Worm (Caenorhabditis elegans) whole organism, L1 larva: ENCODE data around the gene bre-2.

Experiments
- C04F5.9 ChIP-seq: sonication (generic microtip); optimal IDR thresholded peaks from 2 replicates; lab custom pipeline; 2016; ENCODE audit warnings: missing genetic modification characterization, missing compliant biosample characterization
- C16A3.4 ChIP-seq: fragments of 150-350 bp; optimal IDR thresholded peaks from 2 replicates; lab custom pipeline; 2014; ENCODE audit warnings: missing biosample characterization, missing genetic modification characterization
- Y116A8C.19 ChIP-seq: sonication (generic microtip); optimal IDR thresholded peaks from 2 replicates; lab custom pipeline; 2016; ENCODE audit warnings: missing compliant biosample characterization, missing genetic modification characterization, borderline replicate concordance
- ama-1 ChIP-seq: fragments of 150-350 bp; optimal IDR thresholded peaks from 2 replicates; lab custom pipeline; 2014
- blmp-1 ChIP-seq: fragments of 150-350 bp; optimal IDR thresholded peaks from 2 replicates; lab custom pipeline; 2014; ENCODE audit warnings: missing biosample characterization, missing genetic modification characterization
- ceh-63 ChIP-seq: fragments of 200-800 bp; sonication (Bioruptor generic); optimal IDR thresholded peaks from 2 replicates; lab custom pipeline; 2018; ENCODE audit warnings: mild to moderate bottlenecking, missing genetic modification characterization, missing compliant biosample characterization
- ces-1 ChIP-seq: fragments of 150-350 bp; optimal IDR thresholded peaks from 2 replicates; lab custom pipeline; 2014; ENCODE audit warnings: missing biosample characterization, missing genetic modification reagents, missing genetic modification characterization
- dpl-1 ChIP-seq, 3 experiments: fragments of 150-350 bp in 2 of 3; sonication (generic microtip) in 1 of 3; optimal IDR thresholded peaks; 2 replicates each; lab custom pipeline; 2014 to 2017; ENCODE audit warnings: missing biosample characterization in 3 of 3, missing genetic modification characterization in 3 of 3, missing genetic modification reagents in 3 of 3
- efl-1 ChIP-seq, 4 experiments: fragments of 150-350 bp; optimal IDR thresholded peaks in 3 of 4; peaks in 1 of 4; 1 replicate in 1 of 4; 2 replicates in 3 of 4; lab custom pipeline; 2014; ENCODE audit warnings: missing biosample characterization in 2 of 4, missing genetic modification characterization in 2 of 4, missing genetic modification reagents in 2 of 4
- egl-13 ChIP-seq: sonication (generic microtip); optimal IDR thresholded peaks from 2 replicates; lab custom pipeline; 2016; ENCODE audit warnings: missing genotype, missing genetic modification reagents, missing genetic modification characterization, missing compliant biosample characterization
- egl-27 ChIP-seq, 2 experiments: fragments of 150-350 bp in 1 of 2; sonication (generic microtip); optimal IDR thresholded peaks; 3 replicates each; lab custom pipeline; 2017 to 2018; ENCODE audit warnings: missing biosample characterization in 2 of 2, missing genetic modification characterization in 2 of 2, missing genetic modification reagents in 2 of 2
- ets-5 ChIP-seq: fragments of 200-800 bp; sonication (Bioruptor generic); IDR thresholded peaks from 2 replicates; pipeline ENCODE4 v1.3.6; 2022; ENCODE audit warnings: missing genetic modification characterization, missing compliant biosample characterization
- fkh-4 ChIP-seq: sonication (generic microtip); optimal IDR thresholded peaks from 2 replicates; lab custom pipeline; 2016; ENCODE audit warnings: missing compliant biosample characterization, missing genetic modification characterization, borderline replicate concordance
- fkh-8 ChIP-seq: sonication (generic microtip); optimal IDR thresholded peaks from 2 replicates; lab custom pipeline; 2016; ENCODE audit warnings: mild to moderate bottlenecking, missing genetic modification characterization, missing compliant biosample characterization
- fos-1 ChIP-seq: fragments of 150-350 bp; optimal IDR thresholded peaks from 2 replicates; lab custom pipeline; 2014; ENCODE audit warnings: missing biosample characterization, missing genetic modification characterization
- grh-1 ChIP-seq: fragments of 200-800 bp; sonication (Bioruptor generic); IDR thresholded peaks from 2 replicates; pipeline ENCODE4 v1.3.6; 2022; ENCODE audit warnings: missing genetic modification reagents, missing genetic modification characterization, missing compliant biosample characterization
- hlh-17 ChIP-seq: fragments of 200-800 bp; sonication (Bioruptor generic); optimal IDR thresholded peaks from 2 replicates; lab custom pipeline; 2018; ENCODE audit warnings: missing genetic modification characterization, mild to moderate bottlenecking, missing compliant biosample characterization, moderate library complexity, borderline replicate concordance
- hlh-4 ChIP-seq: sonication (generic microtip); optimal IDR thresholded peaks from 2 replicates; lab custom pipeline; 2016; ENCODE audit warnings: mild to moderate bottlenecking, missing genetic modification characterization, missing compliant biosample characterization
- hpl-2 ChIP-seq: fragments of 150-350 bp; optimal IDR thresholded peaks from 2 replicates; lab custom pipeline; 2014; ENCODE audit warnings: missing biosample characterization, missing genetic modification reagents, missing genetic modification characterization
- jun-1 ChIP-seq: fragments of 150-350 bp; optimal IDR thresholded peaks from 2 replicates; lab custom pipeline; 2014; ENCODE audit warnings: missing biosample characterization, missing genetic modification reagents, missing genetic modification characterization
- lin-35 ChIP-seq, 2 experiments: fragments of 150-350 bp; optimal IDR thresholded peaks; 2 replicates each; lab custom pipeline; 2014; ENCODE audit warnings: missing biosample characterization in 2 of 2, missing genetic modification characterization in 2 of 2, missing genetic modification reagents in 2 of 2
- lin-39 ChIP-seq: fragments of 150-350 bp; optimal IDR thresholded peaks from 2 replicates; lab custom pipeline; 2014; ENCODE audit warnings: missing biosample characterization, missing genetic modification reagents, missing genetic modification characterization
- lir-3 ChIP-seq: sonication (generic microtip); optimal IDR thresholded peaks from 2 replicates; lab custom pipeline; 2016; ENCODE audit warnings: mild to moderate bottlenecking, missing genetic modification characterization, moderate library complexity, missing compliant biosample characterization; ENCODE audit not compliant: poor library complexity
- mdl-1 ChIP-seq, 2 experiments: fragments of 150-350 bp; optimal IDR thresholded peaks; 2 replicates each; lab custom pipeline; 2014 to 2017; ENCODE audit warnings: missing biosample characterization in 2 of 2, missing genetic modification characterization in 2 of 2, inconsistent platforms in 1 of 2
- mef-2 ChIP-seq: fragments of 150-350 bp; optimal IDR thresholded peaks from 2 replicates; lab custom pipeline; 2014; ENCODE audit warnings: missing biosample characterization, missing genetic modification characterization
- nhr-11 ChIP-seq: fragments of 150-350 bp; optimal IDR thresholded peaks from 2 replicates; lab custom pipeline; 2014; ENCODE audit warnings: missing biosample characterization, missing genetic modification characterization
- nhr-12 ChIP-seq: sonication (generic microtip); optimal IDR thresholded peaks from 2 replicates; lab custom pipeline; 2017; ENCODE audit warnings: missing biosample characterization, missing genetic modification characterization
- nhr-19 ChIP-seq: fragments of 200-800 bp; sonication (Bioruptor generic); conservative IDR thresholded peaks from 2 replicates; pipeline ENCODE4 v1.3.6; 2022; ENCODE audit warnings: missing genetic modification characterization, missing compliant biosample characterization
- nhr-20 ChIP-seq: sonication (generic microtip); optimal IDR thresholded peaks from 2 replicates; lab custom pipeline; 2016; ENCODE audit warnings: mild to moderate bottlenecking, missing genetic modification characterization, missing compliant biosample characterization
- nhr-28 ChIP-seq: fragments of 150-350 bp; optimal IDR thresholded peaks from 2 replicates; lab custom pipeline; 2014; ENCODE audit warnings: missing biosample characterization, missing genetic modification characterization
- nhr-76 ChIP-seq: sonication (generic microtip); optimal IDR thresholded peaks from 2 replicates; lab custom pipeline; 2017; ENCODE audit warnings: missing biosample characterization, missing genetic modification characterization
- nhr-77 ChIP-seq: fragments of 150-350 bp; optimal IDR thresholded peaks from 2 replicates; lab custom pipeline; 2014; ENCODE audit warnings: missing biosample characterization, missing genetic modification characterization
- nhr-84 ChIP-seq: sonication (generic microtip); optimal IDR thresholded peaks from 2 replicates; lab custom pipeline; 2017; ENCODE audit warnings: missing biosample characterization, missing genetic modification characterization
- nhr-85 ChIP-seq: sonication (generic microtip); peaks from one replicate; lab custom pipeline; 2016; ENCODE audit warnings: missing genetic modification characterization, inconsistent platforms, missing compliant biosample characterization
- nhr-90 ChIP-seq: sonication (generic microtip); optimal IDR thresholded peaks from 2 replicates; lab custom pipeline; 2016; ENCODE audit warnings: mild to moderate bottlenecking, missing genetic modification characterization, missing compliant biosample characterization; ENCODE audit not compliant: poor library complexity
- pax-3 ChIP-seq: fragments of 200-800 bp; sonication (Bioruptor generic); optimal IDR thresholded peaks from 2 replicates; lab custom pipeline; 2018; ENCODE audit warnings: mild to moderate bottlenecking, missing genetic modification characterization, moderate library complexity, missing compliant biosample characterization
- pqm-1 ChIP-seq: sonication (generic microtip); optimal IDR thresholded peaks from 3 replicates; lab custom pipeline; 2017; ENCODE audit warnings: missing biosample characterization, missing genetic modification characterization
- rnt-1 ChIP-seq: sonication (generic microtip); optimal IDR thresholded peaks from 2 replicates; lab custom pipeline; 2016; ENCODE audit warnings: mild to moderate bottlenecking, missing genetic modification characterization, moderate library complexity, missing compliant biosample characterization
- sox-4 ChIP-seq: sonication (generic microtip); optimal IDR thresholded peaks from 2 replicates; lab custom pipeline; 2016; ENCODE audit warnings: missing genetic modification characterization, missing compliant biosample characterization
- sptf-1 ChIP-seq: fragments of 150-350 bp; optimal IDR thresholded peaks from 2 replicates; lab custom pipeline; 2014; ENCODE audit warnings: missing biosample characterization, missing genetic modification characterization
- unc-130 ChIP-seq: fragments of 150-350 bp; optimal IDR thresholded peaks from 2 replicates; lab custom pipeline; 2017; ENCODE audit warnings: missing biosample characterization, missing genetic modification characterization, inconsistent platforms
- unc-30 ChIP-seq: sonication (generic microtip); optimal IDR thresholded peaks from 2 replicates; lab custom pipeline; 2017; ENCODE audit warnings: missing biosample characterization, missing genetic modification characterization
- unc-86 ChIP-seq: sonication (generic microtip); optimal IDR thresholded peaks from 2 replicates; lab custom pipeline; 2016; ENCODE audit warnings: missing genetic modification characterization, missing compliant biosample characterization
- vab-15 ChIP-seq: sonication (generic microtip); optimal IDR thresholded peaks from 2 replicates; lab custom pipeline; 2017; ENCODE audit warnings: missing genotype, mild to moderate bottlenecking, missing genetic modification characterization, missing compliant biosample characterization
- zag-1 ChIP-seq: fragments of 150-350 bp; optimal IDR thresholded peaks from 2 replicates; lab custom pipeline; 2014; ENCODE audit warnings: missing biosample characterization, missing genetic modification characterization
- ztf-11 ChIP-seq, 2 experiments: sonication (generic microtip); optimal IDR thresholded peaks; 2 replicates each; lab custom pipeline; 2016 to 2017; ENCODE audit warnings: missing genetic modification characterization in 2 of 2, missing biosample characterization in 1 of 2, missing compliant biosample characterization in 1 of 2
- ztf-4 ChIP-seq: fragments of 150-350 bp; optimal IDR thresholded peaks from 2 replicates; lab custom pipeline; 2014; ENCODE audit warnings: missing biosample characterization, missing genetic modification characterization

The bre-2 gene

DNA sequence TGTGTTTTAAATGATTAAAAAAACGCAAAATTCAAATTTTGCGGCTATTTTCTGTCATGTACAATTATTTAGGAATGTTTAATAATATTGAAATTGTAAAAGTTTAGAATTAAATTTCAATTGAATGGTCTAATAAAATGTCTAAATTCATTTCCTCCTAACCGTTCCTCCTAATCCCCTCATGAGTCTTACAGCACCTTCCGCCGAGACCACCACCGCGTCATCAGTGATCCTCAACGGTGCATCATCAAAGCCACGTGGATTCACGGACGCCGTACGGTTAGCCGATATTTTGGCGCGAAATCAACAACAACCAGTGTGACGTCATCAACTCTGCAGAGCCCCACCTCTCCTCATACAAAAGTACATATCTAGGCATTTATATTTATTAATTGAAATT lies 21.0 kb downstream of the bre-2 start:
- no peak for TF ChIP-seq pqm-1 (tag; lab: Kevin White, UChicago)
- no peak for TF ChIP-seq nhr-12 (tag; lab: Kevin White, UChicago)
- TF ChIP-seq vab-15 (tag; lab: Kevin White, UChicago): no peak
- TF ChIP-seq grh-1 (GFP tag; lab: Robert Waterston, UW): no peak
- TF ChIP-seq fos-1 (tag; lab: Kevin White, UChicago): no peak

DNA sequence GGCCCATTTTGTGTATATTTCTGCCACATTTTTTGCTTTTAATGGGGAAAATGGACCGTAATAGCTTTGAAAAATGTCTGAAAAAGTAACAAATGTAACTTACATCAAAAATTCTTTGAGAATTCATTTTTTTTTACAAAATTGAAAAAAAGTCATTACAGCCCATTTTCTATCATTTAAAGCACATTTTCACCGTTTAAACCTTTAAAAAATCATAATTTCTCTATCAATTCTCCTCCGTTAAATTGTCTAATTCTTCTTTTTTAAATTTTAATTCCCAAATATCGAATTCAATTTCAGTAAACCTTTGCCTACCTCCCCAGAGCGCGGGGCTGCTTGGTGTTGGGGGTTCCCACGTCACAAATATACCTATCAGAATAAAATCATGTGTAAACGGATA lies 32.1 kb downstream of the bre-2 start, which contains the start of gene dhhc-8:
TSS of gene dhhc-8 (plus strand) at position 301 of the 400 bp plus-strand sequence.
- TF ChIP-seq ces-1 (GFP tag; lab: Kevin White, UChicago) (no peak), unc-86 (no peak), nhr-76 (tag; lab: Kevin White, UChicago) (no peak), jun-1 (tag; lab: Kevin White, UChicago) (no peak), nhr-85 (tag; lab: Kevin White, UChicago) (peak; percentile 76), fos-1 (tag; lab: Kevin White, UChicago) (no peak), C04F5.9 (no peak), nhr-84 (tag; lab: Kevin White, UChicago) (no peak), lir-3 (tag; lab: Kevin White, UChicago) (no peak)
- TF ChIP-seq, all 84 proteins: peak for 1

DNA sequence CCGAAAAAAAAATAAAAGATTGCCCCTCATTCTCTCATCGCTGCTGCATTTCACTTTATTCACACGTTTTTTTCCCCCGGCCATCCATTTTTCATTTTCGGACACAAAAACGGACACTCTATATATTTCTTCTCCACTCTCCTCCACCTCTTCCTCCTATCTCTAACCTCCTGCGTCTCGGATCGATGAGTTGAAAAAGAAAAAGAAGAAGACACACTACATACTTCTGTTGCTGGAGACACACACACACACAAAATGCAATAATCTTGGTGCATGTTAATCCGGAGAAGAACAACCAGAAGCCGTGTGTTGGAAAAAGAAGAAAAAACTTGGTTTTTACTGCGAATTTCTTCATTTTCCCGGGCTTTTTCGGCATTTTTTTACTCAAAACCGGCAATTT lies 33.5 kb downstream of the bre-2 start:
- TF ChIP-seq fkh-8 (tag; lab: Kevin White, UChicago) (peak; percentile 32), pqm-1 (tag; lab: Kevin White, UChicago) (no peak), lin-35 (GFP tag; optimal IDR thresholded peaks at IDR 0.05; lab: Kevin White, UChicago) (peak in 1 of 2 experiments; percentile 51), mdl-1 (tag; optimal IDR thresholded peaks at IDR 0.05; lab: Kevin White, UChicago) (peak in 1 of 2 experiments; percentile 31), ets-5 (no peak), hlh-4 (no peak), ceh-63 (GFP tag; lab: Kevin White, UChicago) (no peak), nhr-20 (tag; lab: Kevin White, UChicago) (peak; percentile 42), unc-86 (peak; percentile 1), Y116A8C.19 (tag; lab: Kevin White, UChicago) (no peak), sox-4 (tag; lab: Kevin White, UChicago) (no peak), egl-13 (no peak), lin-39 (tag; lab: Kevin White, UChicago) (no peak), unc-30 (tag; lab: Kevin White, UChicago) (no peak), blmp-1 (peak; percentile 86), hpl-2 (no peak), fkh-4 (tag; lab: Kevin White, UChicago) (no peak), efl-1 (optimal IDR thresholded peaks at IDR 0.05; lab: Kevin White, UChicago) (peak; percentile 59 to 69), efl-1 (GFP tag; optimal IDR thresholded peaks at IDR 0.05 in 1 of 2; lab: Kevin White, UChicago) (peak in 1 of 2 experiments; percentile 18), ces-1 (GFP tag; lab: Kevin White, UChicago) (no peak), zag-1 (tag; lab: Kevin White, UChicago) (peak; percentile 55), ama-1 (lab: Kevin White, UChicago) (peak; percentile 3), nhr-12 (tag; lab: Kevin White, UChicago) (no peak), nhr-28 (tag; lab: Kevin White, UChicago) (no peak), unc-130 (tag; lab: Kevin White, UChicago) (no peak), mef-2 (tag; lab: Kevin White, UChicago) (no peak), C16A3.4 (tag; lab: Kevin White, UChicago) (peak; percentile 33), pax-3 (tag; lab: Kevin White, UChicago) (no peak), nhr-77 (tag; lab: Kevin White, UChicago) (no peak), grh-1 (GFP tag; lab: Robert Waterston, UW) (no peak), sptf-1 (tag; lab: Kevin White, UChicago) (no peak), rnt-1 (tag; lab: Kevin White, UChicago) (no peak), dpl-1 (GFP tag; optimal IDR thresholded peaks at IDR 0.05; lab: Kevin White, UChicago) (peak; percentile 16 to 61 (median 26)), nhr-11 (tag; lab: Kevin White, UChicago) (no peak), hlh-17 (GFP tag; lab: Kevin White, UChicago) (no peak), ztf-4 (tag; lab: Kevin White, UChicago) (no peak), egl-27 (tag; optimal IDR thresholded peaks at IDR 0.05; lab: Kevin White, UChicago) (no peak), nhr-19 (GFP tag; lab: Robert Waterston, UW) (no peak), ztf-11 (tag; optimal IDR thresholded peaks at IDR 0.05; lab: Kevin White, UChicago) (no peak), fos-1 (tag; lab: Kevin White, UChicago) (peak; percentile 47), nhr-90 (tag; lab: Kevin White, UChicago) (no peak), lir-3 (tag; lab: Kevin White, UChicago) (peak; percentile 8)
